Worm (Caenorhabditis elegans) whole organism, L4 larva: ENCODE measurements around the gene ipla-5.

ENCODE experiments used
- F10B5.3 ChIP-seq: sonication (generic microtip); optimal IDR thresholded peaks from 2 replicates; lab custom pipeline; 2016; ENCODE audit warnings: mild to moderate bottlenecking, missing genetic modification characterization, missing compliant biosample characterization
- F37D6.2 ChIP-seq: sonication (generic microtip); optimal IDR thresholded peaks from 2 replicates; lab custom pipeline; 2016; ENCODE audit warnings: mild to moderate bottlenecking, missing genetic modification characterization, missing compliant biosample characterization
- F44E2.7 ChIP-seq: fragments of 200-800 bp; sonication (Bioruptor generic); IDR thresholded peaks from 2 replicates; pipeline ENCODE4 v2.1.2; 2022; ENCODE audit warnings: missing genetic modification characterization, missing compliant biosample characterization
- T26A8.4 ChIP-seq: fragments of 200-800 bp; sonication (Bioruptor generic); IDR thresholded peaks from 2 replicates; pipeline ENCODE4 v1.3.6; 2022; ENCODE audit warnings: missing genetic modification characterization, missing compliant biosample characterization
- Y5F2A.4 ChIP-seq: fragments of 200-800 bp; sonication (Bioruptor generic); optimal IDR thresholded peaks from 2 replicates; lab custom pipeline; 2018; ENCODE audit warnings: mild to moderate bottlenecking, missing genetic modification characterization, missing compliant biosample characterization
- ZK546.5 ChIP-seq, 2 experiments: sonication (generic microtip); optimal IDR thresholded peaks; 2 replicates each; lab custom pipeline; 2017; ENCODE audit warnings: missing biosample characterization in 2 of 2, missing genetic modification characterization in 2 of 2
- aha-1 ChIP-seq: fragments of 150-350 bp; peaks from one replicate; lab custom pipeline; 2014; ENCODE audit warnings: missing biosample characterization, missing genetic modification characterization
- arid-1 ChIP-seq: fragments of 200-800 bp; sonication (Bioruptor generic); conservative IDR thresholded peaks from 2 replicates; pipeline ENCODE4 v1.3.6; 2022; ENCODE audit warnings: missing genetic modification reagents, missing genetic modification characterization, missing compliant biosample characterization
- ceh-28 ChIP-seq: fragments of 150-350 bp; optimal IDR thresholded peaks from 2 replicates; lab custom pipeline; 2014; ENCODE audit warnings: missing biosample characterization, missing genetic modification reagents, missing genetic modification characterization
- daf-16 ChIP-seq, 3 experiments: sonication (generic microtip); optimal IDR thresholded peaks; 2 replicates each; lab custom pipeline; 2016 to 2017; ENCODE audit warnings: missing genetic modification characterization in 3 of 3, missing genetic modification reagents in 3 of 3, mild to moderate bottlenecking in 2 of 3, missing compliant biosample characterization in 2 of 3, missing biosample characterization in 1 of 3, moderate library complexity in 1 of 3
- daf-19 ChIP-seq: fragments of 200-800 bp; sonication (Bioruptor generic); conservative IDR thresholded peaks from 2 replicates; pipeline ENCODE4 v1.3.6; 2022; ENCODE audit warnings: missing genetic modification characterization, missing compliant biosample characterization
- dmd-6 ChIP-seq: fragments of 200-800 bp; sonication (Bioruptor generic); IDR thresholded peaks from 2 replicates; pipeline ENCODE4 v1.3.6; 2022; ENCODE audit warnings: missing genetic modification reagents, missing genetic modification characterization, missing compliant biosample characterization
- dmd-8 ChIP-seq: fragments of 200-800 bp; sonication (Bioruptor generic); IDR thresholded peaks from 2 replicates; pipeline ENCODE4 v1.3.6; 2022; ENCODE audit warnings: missing genetic modification characterization, missing compliant biosample characterization
- dpl-1 ChIP-seq: fragments of 150-350 bp; optimal IDR thresholded peaks from 2 replicates; lab custom pipeline; 2014; ENCODE audit warnings: missing biosample characterization, missing genetic modification reagents, missing genetic modification characterization
- duxl-1 ChIP-seq: sonication (generic microtip); optimal IDR thresholded peaks from 2 replicates; lab custom pipeline; 2016; ENCODE audit warnings: mild to moderate bottlenecking, missing genetic modification characterization, moderate library complexity, missing compliant biosample characterization; ENCODE audit not compliant: poor library complexity
- dve-1 ChIP-seq: sonication (generic microtip); optimal IDR thresholded peaks from 2 replicates; lab custom pipeline; 2017; ENCODE audit warnings: antibody characterized with exemption, mild to moderate bottlenecking, missing genetic modification characterization, missing compliant biosample characterization; ENCODE audit not compliant: insufficient read depth
- fos-1 ChIP-seq: fragments of 150-350 bp; optimal IDR thresholded peaks from 2 replicates; lab custom pipeline; 2014; ENCODE audit warnings: missing biosample characterization, missing genetic modification characterization
- hlh-11 ChIP-seq: fragments of 200-800 bp; sonication (Bioruptor generic); optimal IDR thresholded peaks from 2 replicates; lab custom pipeline; 2018; ENCODE audit warnings: mild to moderate bottlenecking, missing genetic modification characterization, missing compliant biosample characterization
- jun-1 ChIP-seq: fragments of 150-350 bp; optimal IDR thresholded peaks from 2 replicates; lab custom pipeline; 2014; ENCODE audit warnings: missing biosample characterization, missing genetic modification reagents, missing genetic modification characterization
- lin-1 ChIP-seq: fragments of 200-800 bp; sonication (Bioruptor generic); IDR thresholded peaks from 2 replicates; pipeline ENCODE4 v1.3.6; 2022; ENCODE audit warnings: missing genetic modification reagents, missing genetic modification characterization, missing compliant biosample characterization
- lin-29 ChIP-seq: fragments of 200-800 bp; sonication (Bioruptor generic); IDR thresholded peaks from 2 replicates; pipeline ENCODE4 v1.3.6; 2022; ENCODE audit warnings: missing genetic modification reagents, missing genetic modification characterization, missing compliant biosample characterization
- lin-38 ChIP-seq: fragments of 200-800 bp; sonication (Bioruptor generic); IDR thresholded peaks from 2 replicates; pipeline ENCODE4 v1.3.6; 2022; ENCODE audit warnings: missing genetic modification reagents, missing genetic modification characterization, missing compliant biosample characterization
- lin-39 ChIP-seq: fragments of 150-350 bp; optimal IDR thresholded peaks from 2 replicates; lab custom pipeline; 2014; ENCODE audit warnings: missing biosample characterization, missing genetic modification reagents, missing genetic modification characterization
- mdl-1 ChIP-seq, 2 experiments: fragments of 150-350 bp in 1 of 2; sonication (generic microtip) in 1 of 2; optimal IDR thresholded peaks; 2 replicates each; lab custom pipeline; 2014 to 2017; ENCODE audit warnings: missing biosample characterization in 2 of 2, missing genetic modification characterization in 2 of 2
- mep-1 ChIP-seq: fragments of 150-350 bp; sonication (generic microtip); optimal IDR thresholded peaks from 3 replicates; lab custom pipeline; 2014; ENCODE audit warnings: missing biosample characterization, missing genetic modification characterization
- mes-2 ChIP-seq: sonication (generic microtip); optimal IDR thresholded peaks from 2 replicates; lab custom pipeline; 2016; ENCODE audit warnings: missing genotype, mild to moderate bottlenecking, missing genetic modification characterization, missing compliant biosample characterization; ENCODE audit not compliant: poor library complexity, severe bottlenecking
- mxl-2 ChIP-seq: fragments of 200-800 bp; sonication (Bioruptor generic); conservative IDR thresholded peaks from 2 replicates; pipeline ENCODE4 v1.3.6; 2022; ENCODE audit warnings: missing genetic modification reagents, missing genetic modification characterization, missing compliant biosample characterization
- mxl-3 ChIP-seq: fragments of 200-800 bp; sonication (Bioruptor generic); optimal IDR thresholded peaks from 2 replicates; lab custom pipeline; 2018; ENCODE audit warnings: mild to moderate bottlenecking, missing genetic modification characterization, missing compliant biosample characterization
- nhr-28 ChIP-seq: fragments of 150-350 bp; optimal IDR thresholded peaks from 2 replicates; lab custom pipeline; 2014; ENCODE audit warnings: missing biosample characterization, missing genetic modification characterization
- nhr-42 ChIP-seq: fragments of 200-800 bp; sonication (Bioruptor generic); IDR thresholded peaks from 2 replicates; pipeline ENCODE4 v1.3.6; 2022; ENCODE audit warnings: missing genetic modification characterization, missing compliant biosample characterization
- nhr-48 ChIP-seq: sonication (generic microtip); optimal IDR thresholded peaks from 2 replicates; lab custom pipeline; 2016; ENCODE audit warnings: mild to moderate bottlenecking, missing genetic modification characterization, missing compliant biosample characterization
- nhr-77 ChIP-seq: fragments of 150-350 bp; optimal IDR thresholded peaks from 2 replicates; lab custom pipeline; 2014; ENCODE audit warnings: missing biosample characterization, missing genetic modification characterization
- php-3 ChIP-seq: fragments of 200-800 bp; sonication (Bioruptor generic); IDR thresholded peaks from 2 replicates; pipeline ENCODE4 v1.3.6; 2022; ENCODE audit warnings: missing genetic modification reagents, missing genetic modification characterization, missing compliant biosample characterization
- saeg-2 ChIP-seq: fragments of 200-800 bp; sonication (Bioruptor generic); IDR thresholded peaks from 2 replicates; pipeline ENCODE4 v1.3.6; 2022; ENCODE audit warnings: missing genetic modification reagents, missing genetic modification characterization, missing compliant biosample characterization
- snpc-4 ChIP-seq: fragments of 150-350 bp; optimal IDR thresholded peaks from 2 replicates; lab custom pipeline; 2014; ENCODE audit warnings: missing biosample characterization, missing genetic modification characterization
- spr-3 ChIP-seq: fragments of 200-800 bp; sonication (Bioruptor generic); optimal IDR thresholded peaks from 2 replicates; lab custom pipeline; 2018; ENCODE audit warnings: mild to moderate bottlenecking, missing genetic modification characterization, missing compliant biosample characterization
- tag-97 ChIP-seq: fragments of 200-800 bp; sonication (Bioruptor generic); IDR thresholded peaks from 2 replicates; pipeline ENCODE4 v1.3.6; 2022; ENCODE audit warnings: missing genetic modification characterization, missing compliant biosample characterization
- tra-1 ChIP-seq: fragments of 200-800 bp; sonication (Bioruptor generic); IDR thresholded peaks from 2 replicates; pipeline ENCODE4 v1.3.6; 2022; ENCODE audit warnings: missing genetic modification reagents, missing genetic modification characterization, missing compliant biosample characterization
- ztf-11 ChIP-seq: fragments of 150-350 bp; optimal IDR thresholded peaks from 2 replicates; lab custom pipeline; 2014; ENCODE audit warnings: missing biosample characterization, missing genetic modification characterization
- ztf-7 ChIP-seq: fragments of 150-350 bp; optimal IDR thresholded peaks from 2 replicates; lab custom pipeline; 2014; ENCODE audit warnings: missing biosample characterization, missing genetic modification characterization

ipla-5 gene

DNA sequence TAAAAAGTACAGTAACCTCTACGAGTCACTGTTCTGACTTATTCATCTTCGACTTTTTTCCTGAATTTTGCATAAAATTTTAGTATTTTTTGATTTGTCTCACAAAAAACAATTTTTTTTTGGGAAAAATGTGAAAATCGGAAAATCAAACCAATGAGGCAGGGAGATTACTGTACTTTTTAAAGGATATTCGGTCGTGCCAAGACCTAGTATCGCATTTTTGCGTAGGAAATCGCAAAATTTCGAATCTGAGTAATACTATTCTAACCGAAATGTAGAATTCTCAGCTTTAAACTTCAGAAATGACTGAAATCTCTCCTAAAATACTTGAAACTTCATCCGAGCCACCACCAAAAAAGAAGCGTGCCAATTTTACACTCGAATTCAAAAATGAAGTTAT is 22.7 kb downstream of the ipla-5 start, which contains the start of gene F21D5.4:
Gene F21D5.4, plus strand, starts transcription at position 301 of the 400 bp plus-strand sequence.
- TF ChIP-seq nhr-77 (tag; lab: Kevin White, UChicago) (no peak), mxl-3 (GFP tag; lab: Kevin White, UChicago) (no peak), jun-1 (tag; lab: Kevin White, UChicago) (no peak), tra-1 (GFP tag; lab: Robert Waterston, UW) (no peak)

DNA sequence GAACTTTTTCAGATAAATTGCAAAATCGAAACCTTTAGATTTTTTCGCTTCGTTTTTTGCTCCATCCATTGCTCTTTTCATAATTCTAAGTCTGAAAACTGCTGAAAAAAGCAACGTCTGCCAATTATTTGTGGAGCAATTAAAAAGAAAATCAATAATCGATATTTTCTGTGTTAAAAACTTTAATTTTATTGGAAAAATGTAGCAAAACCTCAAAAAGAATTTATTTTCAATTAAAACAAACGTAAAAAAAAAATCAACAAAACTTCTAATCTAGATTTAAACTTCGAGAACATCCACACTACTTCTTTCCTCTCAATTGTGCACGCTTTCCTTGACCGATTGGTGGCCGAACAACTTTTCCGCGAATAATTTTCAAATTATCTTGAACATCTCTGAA is 24.2 kb downstream of the ipla-5 start, which contains the start of gene F21D5.5:
Gene F21D5.5, minus strand, starts transcription at position 101 of the 400 bp plus-strand sequence.
- TF ChIP-seq ceh-28 (peak; percentile 24), saeg-2 (GFP tag; lab: Robert Waterston, UW) (no peak)

DNA sequence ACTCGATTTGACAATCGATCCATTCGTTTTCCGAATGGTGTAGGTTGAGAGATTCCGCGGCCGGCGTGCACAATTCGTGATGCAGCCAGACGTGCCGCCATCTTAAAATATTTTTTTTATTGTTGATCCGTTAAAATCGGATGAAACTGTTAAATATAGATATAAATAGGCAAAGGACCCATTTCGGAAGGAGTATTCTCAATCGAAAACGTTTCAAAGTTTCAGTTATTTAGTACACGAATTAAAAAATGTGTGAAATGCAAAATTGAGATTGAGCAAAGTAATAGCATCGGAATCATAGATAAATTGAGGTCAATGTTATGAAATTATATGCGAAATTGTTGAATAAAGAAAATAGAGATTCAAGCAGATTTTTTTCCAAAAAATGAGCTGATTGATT is 24.9 kb downstream of the ipla-5 start, which contains the start of gene mrps-33:
Gene mrps-33, minus strand, starts transcription at position 101 of the 400 bp plus-strand sequence.
- no peak for TF ChIP-seq nhr-42 (GFP tag; lab: Robert Waterston, UW)
- no peak for TF ChIP-seq daf-19 (GFP tag; lab: Robert Waterston, UW)
- no peak for TF ChIP-seq mxl-2 (GFP tag; lab: Robert Waterston, UW)
- TF ChIP-seq spr-3 (GFP tag; lab: Kevin White, UChicago) = no peak
- no peak for TF ChIP-seq lin-1 (GFP tag; lab: Robert Waterston, UW)
- TF ChIP-seq arid-1 (GFP tag; lab: Robert Waterston, UW) = no peak
- no peak for TF ChIP-seq Y5F2A.4
- no peak for TF ChIP-seq daf-16 (GFP tag; optimal IDR thresholded peaks at IDR 0.05; lab: Kevin White, UChicago)
- no peak for TF ChIP-seq daf-16 (tag; optimal IDR thresholded peaks at IDR 0.05; lab: Kevin White, UChicago)
- no peak for TF ChIP-seq ZK546.5 (tag; optimal IDR thresholded peaks at IDR 0.05; lab: Kevin White, UChicago)
- TF ChIP-seq mdl-1 (tag; optimal IDR thresholded peaks at IDR 0.05; lab: Kevin White, UChicago) = no peak
- TF ChIP-seq F44E2.7 = no peak
- no peak for TF ChIP-seq ztf-11 (tag; lab: Kevin White, UChicago)
- no peak for TF ChIP-seq ztf-7 (tag; lab: Kevin White, UChicago)

DNA sequence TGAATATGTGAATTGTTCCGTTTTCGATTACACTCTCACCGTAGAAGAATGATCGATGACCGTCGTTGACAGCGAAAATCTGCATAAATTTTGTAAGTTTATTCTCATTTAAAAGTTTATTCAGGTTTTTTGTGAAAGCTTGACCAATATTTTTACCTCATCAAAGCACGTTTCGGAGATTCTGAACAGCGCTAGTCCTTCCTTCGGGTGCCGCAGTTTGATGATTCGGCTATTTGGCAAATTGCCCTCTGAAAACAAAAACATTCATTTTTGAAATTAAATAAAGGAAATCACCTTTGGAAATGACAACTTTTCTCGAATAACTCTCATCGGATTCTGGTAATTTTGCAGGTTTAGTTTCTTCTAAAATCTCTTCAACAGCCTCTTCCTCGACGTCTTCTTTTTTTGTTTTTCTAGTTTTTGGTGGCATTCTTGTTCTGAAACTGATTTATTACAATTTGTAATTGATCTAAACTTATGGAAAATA is 25.9 kb downstream of the ipla-5 start, which contains the start of gene F21D5.6:
Gene F21D5.6, minus strand, starts transcription at position 437 of the 487 bp plus-strand sequence.
- peak; percentile 18 for TF ChIP-seq dve-1 (tag; lab: Kevin White, UChicago)
- peak; percentile 9 for TF ChIP-seq mep-1
- TF ChIP-seq aha-1 (tag; lab: Kevin White, UChicago) = peak; percentile 65
- TF ChIP-seq T26A8.4 (GFP tag; lab: Robert Waterston, UW) = peak; percentile 66; the same call in 1 of the 2 replicates
- TF ChIP-seq daf-16 (GFP tag; optimal IDR thresholded peaks at IDR 0.05; lab: Kevin White, UChicago) = no peak
- peak; percentile 27 for TF ChIP-seq daf-16 (tag; optimal IDR thresholded peaks at IDR 0.05; lab: Kevin White, UChicago)
- no peak for TF ChIP-seq mes-2 (tag; lab: Kevin White, UChicago)
- TF ChIP-seq lin-38 (GFP tag; lab: Robert Waterston, UW) = peak; percentile 30; the same call in 1 of the 2 replicates
- no peak for TF ChIP-seq F37D6.2 (tag; lab: Kevin White, UChicago)
- TF ChIP-seq spr-3 (GFP tag; lab: Kevin White, UChicago) = no peak
- TF ChIP-seq, all 104 proteins: peak for 6

- TF ChIP-seq dpl-1 (GFP tag; lab: Kevin White, UChicago) = peak; percentile 86
- TF ChIP-seq lin-29 = no peak
- TF ChIP-seq F44E2.7 = no peak
- TF ChIP-seq aha-1 (tag; lab: Kevin White, UChicago) = peak; percentile 76
- TF ChIP-seq saeg-2 (GFP tag; lab: Robert Waterston, UW) = no peak
- no peak for TF ChIP-seq Y5F2A.4
- no peak for TF ChIP-seq spr-3 (GFP tag; lab: Kevin White, UChicago)
- TF ChIP-seq hlh-11 = peak; percentile 84
- TF ChIP-seq duxl-1 (tag; lab: Kevin White, UChicago) = peak; percentile 72
- no peak; the same call in none of the 2 replicates for TF ChIP-seq dmd-6
- TF ChIP-seq fos-1 = no peak
- no peak for TF ChIP-seq dmd-8 (GFP tag; lab: Robert Waterston, UW)
- TF ChIP-seq nhr-28 (tag; lab: Kevin White, UChicago) = peak; percentile 56
- TF ChIP-seq F10B5.3 = no peak
- TF ChIP-seq tag-97 (GFP tag; lab: Robert Waterston, UW) = no peak
- peak; percentile 80 for TF ChIP-seq php-3 (GFP tag; lab: Robert Waterston, UW)
- peak; percentile 13 for TF ChIP-seq nhr-48 (tag; lab: Kevin White, UChicago)
- no peak for TF ChIP-seq snpc-4 (tag; lab: Kevin White, UChicago)
- no peak for TF ChIP-seq nhr-42 (GFP tag; lab: Robert Waterston, UW)
- no peak for TF ChIP-seq lin-39
- peak; percentile 80 for TF ChIP-seq mep-1
These were observed 28.7 kb downstream of the ipla-5 start, which contains the start of gene F21D5.7 for ce11 chrIV:8743654-8744332. F21D5.7 (minus strand) TSS chrIV:8743704.
